Fruit fly (Drosophila melanogaster) whole organism, embryonic: ENCODE results near the gene CG15027.

ENCODE experiments used
- Ada2b ChIP-seq: fragments of 200-800 bp; sonication (Bioruptor generic); IDR thresholded peaks from 2 replicates; pipeline ENCODE4 v1.3.6; 2022; ENCODE audit warnings: missing biosample characterization, missing genetic modification characterization
- Antp ChIP-seq: fragments of 200-800 bp; sonication (Bioruptor generic); optimal IDR thresholded peaks from 3 replicates; lab custom pipeline; 2016; ENCODE audit warnings: missing biosample characterization, missing genetic modification characterization
- Atf6 ChIP-seq: fragments of 200-800 bp; sonication (Bioruptor generic); IDR thresholded peaks from 2 replicates; pipeline ENCODE4 v1.3.6; 2022; ENCODE audit warnings: missing biosample characterization, missing genetic modification characterization
- Bdp1 ChIP-seq: fragments of 200-800 bp; sonication (Bioruptor generic); optimal IDR thresholded peaks from 3 replicates; lab custom pipeline; 2016; ENCODE audit warnings: missing biosample characterization, missing genetic modification characterization
- CG10462 ChIP-seq: fragments of 200-800 bp; sonication (Bioruptor generic); optimal IDR thresholded peaks from 2 replicates; lab custom pipeline; 2016; ENCODE audit warnings: missing biosample characterization, missing genetic modification characterization
- CG10565 ChIP-seq: fragments of 200-800 bp; sonication (Bioruptor generic); optimal IDR thresholded peaks from 3 replicates; lab custom pipeline; 2016; ENCODE audit warnings: missing biosample characterization, mild to moderate bottlenecking, missing genetic modification characterization
- CG12744 ChIP-seq: fragments of 200-800 bp; sonication (Bioruptor generic); optimal IDR thresholded peaks from 2 replicates; lab custom pipeline; 2016; ENCODE audit warnings: missing biosample characterization, missing genetic modification characterization
- CG14441 ChIP-seq: fragments of 200-800 bp; sonication (Bioruptor generic); IDR thresholded peaks from 2 replicates; pipeline ENCODE4 v1.3.6; 2022; ENCODE audit warnings: missing biosample characterization, missing genetic modification characterization
- CG16779 ChIP-seq: fragments of 200-800 bp; sonication (Bioruptor generic); IDR thresholded peaks from 2 replicates; pipeline ENCODE4 v1.3.6; 2022; ENCODE audit warnings: missing biosample characterization, missing genetic modification characterization
- CG17612 ChIP-seq: fragments of 200-800 bp; sonication (Bioruptor generic); IDR thresholded peaks from 2 replicates; pipeline ENCODE4 v1.3.6; 2022; ENCODE audit warnings: missing biosample characterization, missing genetic modification characterization
- CG32772 ChIP-seq: fragments of 200-800 bp; sonication (Bioruptor generic); IDR thresholded peaks from 2 replicates; pipeline ENCODE4 v1.3.6; 2022; ENCODE audit warnings: missing biosample characterization, missing genetic modification characterization
- CG33213 ChIP-seq: fragments of 200-800 bp; sonication (Bioruptor generic); optimal IDR thresholded peaks from 3 replicates; lab custom pipeline; 2016; ENCODE audit warnings: missing biosample characterization, missing genetic modification characterization
- CG3407 ChIP-seq: fragments of 200-800 bp; sonication (Bioruptor generic); optimal IDR thresholded peaks from 2 replicates; lab custom pipeline; 2018; ENCODE audit warnings: missing biosample characterization, mild to moderate bottlenecking, missing genetic modification characterization
- CG3847 ChIP-seq: fragments of 200-800 bp; sonication (Bioruptor generic); IDR thresholded peaks from 2 replicates; pipeline ENCODE4 v1.3.6; 2022; ENCODE audit warnings: missing biosample characterization, missing genetic modification characterization
- CG6175 ChIP-seq: fragments of 200-800 bp; sonication (Bioruptor generic); IDR thresholded peaks from 3 replicates; pipeline ENCODE4 v1.3.6; 2022; ENCODE audit warnings: missing biosample characterization, missing genetic modification characterization
- CG7271 ChIP-seq: fragments of 200-800 bp; sonication (Bioruptor generic); optimal IDR thresholded peaks from 2 replicates; lab custom pipeline; 2018; ENCODE audit warnings: missing biosample characterization, mild to moderate bottlenecking, missing genetic modification characterization, moderate library complexity
- CG8290 ChIP-seq, 3 experiments: fragments of 200-800 bp; sonication (Bioruptor generic); optimal IDR thresholded peaks; 2 replicates each; lab custom pipeline; 2016 to 2019; ENCODE audit warnings: missing biosample characterization in 3 of 3, missing genetic modification characterization in 3 of 3, mild to moderate bottlenecking in 2 of 3, moderate library complexity in 1 of 3
- CG9215 ChIP-seq: fragments of 200-800 bp; sonication (Bioruptor generic); IDR thresholded peaks from 2 replicates; pipeline ENCODE4 v1.3.6; 2022; ENCODE audit warnings: missing biosample characterization, missing genetic modification characterization
- CG9609 ChIP-seq: fragments of 200-800 bp; sonication (Bioruptor generic); optimal IDR thresholded peaks from 3 replicates; lab custom pipeline; 2016; ENCODE audit warnings: missing biosample characterization, missing genetic modification characterization
- CG9817 ChIP-seq: fragments of 200-800 bp; sonication (Bioruptor generic); optimal IDR thresholded peaks from 2 replicates; lab custom pipeline; 2018; ENCODE audit warnings: missing biosample characterization, mild to moderate bottlenecking, missing genetic modification characterization, moderate library complexity
- CTCF ChIP-seq: fragments of 200-800 bp; sonication (Bioruptor generic); optimal IDR thresholded peaks from 2 replicates; lab custom pipeline; 2017; ENCODE audit warnings: missing biosample characterization, mild to moderate bottlenecking, missing genetic modification characterization, moderate library complexity
- Gug ChIP-seq: fragments of 200-800 bp; sonication (Bioruptor generic); IDR thresholded peaks from 4 replicates; pipeline ENCODE4 v1.3.6; 2022; ENCODE audit warnings: missing biosample characterization, missing genetic modification characterization
- H15 ChIP-seq: fragments of 200-800 bp; sonication (Bioruptor generic); IDR thresholded peaks from 3 replicates; pipeline ENCODE4 v1.3.6; 2022; ENCODE audit warnings: missing biosample characterization, missing genetic modification characterization
- HmgD ChIP-seq: fragments of 200-800 bp; sonication (Bioruptor generic); optimal IDR thresholded peaks from 3 replicates; lab custom pipeline; 2016; ENCODE audit warnings: missing biosample characterization, missing genetic modification characterization
- Hmr ChIP-seq: fragments of 200-800 bp; sonication (Bioruptor generic); optimal IDR thresholded peaks from 3 replicates; lab custom pipeline; 2017; ENCODE audit warnings: mild to moderate bottlenecking, missing biosample characterization, missing genetic modification reagents, missing genetic modification characterization
- MTF-1 ChIP-seq: fragments of 200-800 bp; sonication (Bioruptor generic); optimal IDR thresholded peaks from 2 replicates; lab custom pipeline; 2018; ENCODE audit warnings: missing biosample characterization, mild to moderate bottlenecking, missing genetic modification characterization, borderline replicate concordance
- Med ChIP-seq: fragments of 200-800 bp; sonication (Bioruptor generic); peaks from one replicate; lab custom pipeline; 2016; ENCODE audit warnings: missing biosample characterization, missing genetic modification characterization, mild to moderate bottlenecking, inconsistent platforms, moderate library complexity
- Mrtf ChIP-seq: fragments of 200-800 bp; sonication (Bioruptor generic); IDR thresholded peaks from 3 replicates; pipeline ENCODE4 v1.3.6; 2022; ENCODE audit warnings: missing biosample characterization, missing genetic modification characterization
- Pdp1 ChIP-seq, 2 experiments: fragments of 200-800 bp; sonication (Bioruptor generic); optimal IDR thresholded peaks; 3 replicates each; lab custom pipeline; 2016; ENCODE audit warnings: missing biosample characterization in 2 of 2, missing genetic modification characterization in 2 of 2, mild to moderate bottlenecking in 1 of 2, moderate library complexity in 1 of 2
- TFAM ChIP-seq: fragments of 200-800 bp; sonication (Bioruptor generic); optimal IDR thresholded peaks from 2 replicates; lab custom pipeline; 2017; ENCODE audit warnings: missing biosample characterization, missing genetic modification characterization, inconsistent platforms
- Taf1 ChIP-seq: fragments of 200-800 bp; sonication (Bioruptor generic); IDR thresholded peaks from 2 replicates; pipeline ENCODE4 v1.3.6; 2022; ENCODE audit warnings: missing biosample characterization, missing genetic modification characterization
- al ChIP-seq: fragments of 200-800 bp; sonication (Bioruptor generic); IDR thresholded peaks from 2 replicates; pipeline ENCODE4 v1.3.6; 2022; ENCODE audit warnings: missing biosample characterization, missing genetic modification characterization
- bab2 ChIP-seq: fragments of 200-800 bp; sonication (Bioruptor generic); optimal IDR thresholded peaks from 2 replicates; lab custom pipeline; 2016; ENCODE audit warnings: missing biosample characterization, missing genetic modification characterization
- chinmo ChIP-seq: fragments of 200-800 bp; sonication (Bioruptor generic); IDR thresholded peaks from 4 replicates; pipeline ENCODE4 v1.3.6; 2022; ENCODE audit warnings: missing biosample characterization, missing genetic modification characterization; ENCODE audit not compliant: partially characterized antibody
- cwo ChIP-seq: fragments of 200-800 bp; sonication (Bioruptor generic); optimal IDR thresholded peaks from 3 replicates; lab custom pipeline; 2017; ENCODE audit warnings: missing biosample characterization, missing genetic modification characterization, mild to moderate bottlenecking, moderate library complexity, missing genetic modification reagents
- dm ChIP-seq: fragments of 200-800 bp; sonication (Bioruptor generic); optimal IDR thresholded peaks from 3 replicates; lab custom pipeline; 2016; ENCODE audit warnings: missing biosample characterization, missing genetic modification characterization
- esg ChIP-seq: fragments of 200-800 bp; sonication (Bioruptor generic); conservative IDR thresholded peaks from 2 replicates; pipeline ENCODE4 v1.3.6; 2022; ENCODE audit warnings: missing biosample characterization, missing genetic modification characterization
- hbn ChIP-seq: fragments of 200-800 bp; sonication (Bioruptor generic); IDR thresholded peaks from 2 replicates; pipeline ENCODE4 v1.3.6; 2022; ENCODE audit warnings: missing biosample characterization, missing genetic modification characterization; ENCODE audit not compliant: partially characterized antibody
- hkb ChIP-seq, 2 experiments: fragments of 200-800 bp in 1 of 2; fragments of >200 bp in 1 of 2; sonication (Bioruptor generic) in 1 of 2; IDR thresholded peaks in 1 of 2; optimal IDR thresholded peaks in 1 of 2; 2 replicates each; pipeline versions ENCODE4 v1.3.6 to Lab custom; 2017 to 2022; ENCODE audit warnings: missing biosample characterization in 1 of 2, missing genetic modification characterization in 1 of 2
- maf-S ChIP-seq: fragments of 200-800 bp; sonication (Bioruptor generic); optimal IDR thresholded peaks from 2 replicates; lab custom pipeline; 2016; ENCODE audit warnings: missing biosample characterization, missing genetic modification characterization
- run ChIP-seq: fragments of 200-800 bp; sonication (Bioruptor generic); optimal IDR thresholded peaks from 3 replicates; lab custom pipeline; 2018; ENCODE audit warnings: missing biosample characterization, mild to moderate bottlenecking, missing genetic modification characterization
- slbo ChIP-seq: fragments of 200-800 bp; sonication (Bioruptor generic); IDR thresholded peaks from 2 replicates; pipeline ENCODE4 v1.3.6; 2022; ENCODE audit warnings: missing biosample characterization, missing genetic modification characterization
- sug ChIP-seq: fragments of 200-800 bp; optimal IDR thresholded peaks from 2 replicates; lab custom pipeline; 2019; ENCODE audit warnings: missing biosample characterization, mild to moderate bottlenecking, missing genetic modification characterization, moderate library complexity
- tgo ChIP-seq: fragments of 200-800 bp; sonication (Bioruptor generic); IDR thresholded peaks from 3 replicates; pipeline ENCODE4 v1.3.6; 2022; ENCODE audit warnings: missing biosample characterization, missing genetic modification characterization
- tio ChIP-seq: fragments of 200-800 bp; sonication (Bioruptor generic); optimal IDR thresholded peaks from 2 replicates; lab custom pipeline; 2017; ENCODE audit warnings: missing biosample characterization, missing genetic modification characterization, inconsistent platforms
- vvl ChIP-seq: fragments of 200-800 bp; sonication (Bioruptor generic); IDR thresholded peaks from 2 replicates; pipeline ENCODE4 v1.3.6; 2022; ENCODE audit warnings: missing biosample characterization, missing genetic modification characterization
- wek ChIP-seq: fragments of 200-800 bp; sonication (Bioruptor generic); optimal IDR thresholded peaks from 3 replicates; lab custom pipeline; 2018; ENCODE audit warnings: missing biosample characterization, mild to moderate bottlenecking, missing genetic modification characterization, moderate library complexity
- z ChIP-seq: fragments of 200-800 bp; sonication (Bioruptor generic); IDR thresholded peaks from 3 replicates; pipeline ENCODE4 v1.3.6; 2022; ENCODE audit warnings: missing biosample characterization, missing genetic modification characterization
- zen ChIP-seq: fragments of 200-800 bp; sonication (Bioruptor generic); optimal IDR thresholded peaks from 3 replicates; lab custom pipeline; 2018; ENCODE audit warnings: missing biosample characterization, mild to moderate bottlenecking, missing genetic modification characterization, moderate library complexity

CG15027 gene

DNA sequence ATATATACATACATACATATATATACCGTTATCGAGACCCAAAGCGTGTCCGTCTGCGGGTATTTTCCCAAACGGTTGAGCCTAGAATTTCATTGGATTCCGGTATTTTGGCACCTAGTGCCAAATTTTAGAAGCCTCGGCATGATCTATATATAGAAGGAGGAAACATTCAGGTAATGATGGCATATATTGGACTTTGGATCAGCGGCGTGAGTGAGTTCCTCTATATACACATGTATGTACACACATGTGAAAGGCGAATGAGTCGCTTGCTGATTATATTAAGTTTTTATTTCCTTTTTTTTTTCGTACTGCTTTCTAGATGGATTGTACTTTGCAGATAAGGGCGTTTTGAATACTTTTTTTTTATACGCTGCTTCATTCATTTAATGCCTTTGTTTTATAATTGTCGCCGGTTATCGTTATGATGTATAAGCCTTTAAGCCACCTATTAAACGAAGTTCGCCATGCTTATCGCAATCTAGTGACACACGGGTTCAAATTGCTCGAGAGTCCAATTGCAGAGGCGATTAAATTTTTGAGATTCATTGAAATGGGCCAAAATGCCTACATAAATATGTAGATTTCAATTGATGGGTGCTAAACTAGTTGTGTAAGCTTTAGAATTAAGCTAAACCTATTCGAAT is 6.3 kb downstream of the CG15027 start (continued):
- TF ChIP-seq chinmo (GFP tag; lab: Robert Waterston, UW) (0 out of 4 replicates have a peak, but pooled peaks have one; percentile 44), sug (tag; lab: Kevin White, UChicago) (peak; percentile 25), CG3407 (GFP tag; lab: Kevin White, UChicago) (no peak), Antp (GFP tag; lab: Kevin White, UChicago) (no peak), Pdp1 (GFP tag; optimal IDR thresholded peaks at IDR 0.05; lab: Kevin White, UChicago) (peak in 1 of 2 experiments; percentile 65), CG33213 (GFP tag; lab: Kevin White, UChicago) (no peak)

DNA sequence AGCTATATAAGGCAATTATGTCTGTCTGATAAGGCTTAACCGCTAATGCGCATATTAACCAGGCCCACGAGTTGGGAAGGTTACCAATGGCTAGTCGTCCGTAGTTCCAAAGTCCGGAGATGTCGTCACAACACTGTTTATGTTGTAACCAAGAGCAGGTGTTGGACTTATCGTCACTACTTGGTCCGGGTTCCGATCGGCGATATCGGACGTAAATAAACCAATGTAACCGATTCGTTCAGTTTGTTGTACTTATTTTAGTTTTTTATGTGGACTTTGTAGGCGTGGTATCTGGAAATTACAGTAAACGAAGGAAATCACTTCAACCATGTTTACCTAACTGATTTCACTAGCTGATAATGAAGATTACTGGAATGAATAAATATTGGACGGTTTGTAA is 7.2 kb downstream of the CG15027 start:
- no peak for TF ChIP-seq vvl
- TF ChIP-seq Gug (GFP tag; lab: Robert Waterston, UW) = no peak
- TF ChIP-seq CG10462 (GFP tag; lab: Kevin White, UChicago) = no peak
- no peak for TF ChIP-seq CG7271 (tag; lab: Kevin White, UChicago)
- no peak for TF ChIP-seq CG9609 (GFP tag; lab: Kevin White, UChicago)
- no peak for TF ChIP-seq CG17612
- no peak for TF ChIP-seq esg
- TF ChIP-seq dm = no peak
- no peak for TF ChIP-seq CG10565
- TF ChIP-seq HmgD (GFP tag; lab: Kevin White, UChicago) = no peak
- TF ChIP-seq wek (GFP tag; lab: Kevin White, UChicago) = peak; percentile 40
- TF ChIP-seq TFAM (GFP tag; lab: Kevin White, UChicago) = no peak
- no peak for TF ChIP-seq al (GFP tag; lab: Robert Waterston, UW)
- TF ChIP-seq CG14441 (GFP tag; lab: Robert Waterston, UW) = no peak
- TF ChIP-seq run (tag; lab: Kevin White, UChicago) = peak; percentile 84
- no peak for TF ChIP-seq zen (tag; lab: Kevin White, UChicago)
- no peak for TF ChIP-seq CG12744 (GFP tag; lab: Kevin White, UChicago)
- TF ChIP-seq H15 = no peak
- no peak for TF ChIP-seq Bdp1 (GFP tag; lab: Kevin White, UChicago)
- TF ChIP-seq CG8290 (GFP tag; optimal IDR thresholded peaks at IDR 0.05; lab: Kevin White, UChicago) = no peak
- TF ChIP-seq CG8290 (tag; optimal IDR thresholded peaks at IDR 0.05; lab: Kevin White, UChicago) = no peak
- TF ChIP-seq Hmr (GFP tag; lab: Kevin White, UChicago) = peak; percentile 0
- no peak for TF ChIP-seq CG16779 (GFP tag; lab: Robert Waterston, UW)
- TF ChIP-seq Med (GFP tag; lab: Kevin White, UChicago) = peak; percentile 24
- no peak for TF ChIP-seq slbo (GFP tag; lab: Robert Waterston, UW)
- TF ChIP-seq CG32772 (GFP tag; lab: Robert Waterston, UW) = no peak
- TF ChIP-seq CG6175 (GFP tag; lab: Robert Waterston, UW) = no peak
- no peak for TF ChIP-seq CG9817 (tag; lab: Kevin White, UChicago)
- no peak for TF ChIP-seq tgo (GFP tag; lab: Robert Waterston, UW)
- no peak for TF ChIP-seq cwo
- no peak for TF ChIP-seq bab2 (GFP tag; lab: Kevin White, UChicago)
- no peak for TF ChIP-seq z (GFP tag; lab: Robert Waterston, UW)
- peak; percentile 48 for TF ChIP-seq MTF-1 (GFP tag; lab: Kevin White, UChicago)
- no peak for TF ChIP-seq CTCF (GFP tag; lab: Kevin White, UChicago)
- no peak for TF ChIP-seq maf-S (GFP tag; lab: Kevin White, UChicago)
- no peak for TF ChIP-seq hbn (GFP tag; lab: Robert Waterston, UW)
- no peak for TF ChIP-seq CG3847 (GFP tag; lab: Robert Waterston, UW)
- TF ChIP-seq Atf6 = no peak
- no peak for TF ChIP-seq Taf1 (GFP tag; lab: Robert Waterston, UW)
- TF ChIP-seq Mrtf (GFP tag; lab: Robert Waterston, UW) = no peak
- no peak for TF ChIP-seq Ada2b (GFP tag; lab: Robert Waterston, UW)
- no peak for TF ChIP-seq hkb (optimal IDR thresholded peaks at IDR 0.05; lab: Kevin White, UChicago)
- TF ChIP-seq hkb (GFP tag; IDR thresholded peaks at IDR 0.05; lab: Robert Waterston, UW) = peak; percentile 42; the same call in 1 of the 2 replicates
- TF ChIP-seq tio (GFP tag; lab: Kevin White, UChicago) = no peak
- TF ChIP-seq CG9215 = no peak
